Fruit fly (Drosophila melanogaster) whole organism, embryonic: Measurements from ENCODE around the gene wuho.

Experiments used
- CG12155 ChIP-seq: fragments of 200-800 bp; sonication (Bioruptor generic); optimal IDR thresholded peaks from 3 replicates; lab custom pipeline; 2016; ENCODE audit warnings: missing biosample characterization, missing genetic modification characterization
- NK7.1 ChIP-seq: fragments of 200-800 bp; sonication (Bioruptor generic); optimal IDR thresholded peaks from 3 replicates; lab custom pipeline; 2016; ENCODE audit warnings: missing biosample characterization, missing genetic modification characterization
- Poxn ChIP-seq: fragments of 200-800 bp; sonication (Bioruptor generic); IDR thresholded peaks from 2 replicates; pipeline ENCODE4 v1.3.6; 2022; ENCODE audit warnings: missing biosample characterization, missing genetic modification characterization
- ttk ChIP-seq: fragments of 200-800 bp; sonication (Bioruptor generic); IDR thresholded peaks from 2 replicates; pipeline ENCODE4 v2.1.2; 2022; ENCODE audit warnings: missing biosample characterization, missing genetic modification characterization

- TF ChIP-seq Poxn (GFP tag; lab: Robert Waterston, UW): no peak
- TF ChIP-seq CG12155 (GFP tag; lab: Kevin White, UChicago): no peak
- no peak for TF ChIP-seq ttk (GFP tag; lab: Robert Waterston, UW)
- TF ChIP-seq NK7.1 (GFP tag; lab: Kevin White, UChicago): no peak
These were observed 33.1 kb upstream of the wuho start for dm6 chrX:6254617-6255349.
